Fruit fly (Drosophila melanogaster) whole organism, prepupa: ENCODE data around the gene CG4789.

Experiments used
- Blimp-1 ChIP-seq: fragments of 200-800 bp; sonication (Bioruptor generic); optimal IDR thresholded peaks from 3 replicates; lab custom pipeline; 2017; ENCODE audit warnings: missing biosample characterization, missing genetic modification characterization, mild to moderate bottlenecking, moderate library complexity, missing genetic modification reagents
- CG10631 ChIP-seq: fragments of 200-800 bp; sonication (Bioruptor generic); optimal IDR thresholded peaks from 2 replicates; lab custom pipeline; 2016; ENCODE audit warnings: missing biosample characterization, missing genetic modification characterization
- CG10669 ChIP-seq: fragments of 200-800 bp; sonication (Bioruptor generic); optimal IDR thresholded peaks from 3 replicates; lab custom pipeline; 2018; ENCODE audit warnings: missing biosample characterization, mild to moderate bottlenecking, missing genetic modification characterization, moderate library complexity
- CG11294 ChIP-seq: fragments of 200-800 bp; sonication (Bioruptor generic); IDR thresholded peaks from 2 replicates; pipeline ENCODE4 v1.3.6; 2022; ENCODE audit warnings: missing biosample characterization, missing genetic modification characterization
- CG11762 ChIP-seq: fragments of 200-800 bp; sonication (Bioruptor generic); optimal IDR thresholded peaks from 3 replicates; lab custom pipeline; 2016; ENCODE audit warnings: missing biosample characterization, missing genetic modification characterization; ENCODE audit not compliant: insufficient read depth
- CG15336 ChIP-seq: fragments of 200-800 bp; sonication (Bioruptor generic); IDR thresholded peaks from 2 replicates; pipeline ENCODE4 v1.3.6; 2022; ENCODE audit warnings: missing biosample characterization, missing genetic modification characterization
- CG1621 ChIP-seq: fragments of 200-800 bp; sonication (Bioruptor generic); optimal IDR thresholded peaks from 3 replicates; lab custom pipeline; 2018; ENCODE audit warnings: missing biosample characterization, mild to moderate bottlenecking, missing genetic modification characterization
- CG16779 ChIP-seq: fragments of 200-800 bp; sonication (Bioruptor generic); optimal IDR thresholded peaks from 3 replicates; lab custom pipeline; 2017; ENCODE audit warnings: missing biosample characterization, mild to moderate bottlenecking, missing genetic modification characterization
- CG3032 ChIP-seq: fragments of 200-800 bp; optimal IDR thresholded peaks from 2 replicates; lab custom pipeline; 2019; ENCODE audit warnings: missing biosample characterization, mild to moderate bottlenecking, missing genetic modification characterization, moderate library complexity
- CG34406 ChIP-seq: fragments of 200-800 bp; sonication (Bioruptor generic); optimal IDR thresholded peaks from 3 replicates; lab custom pipeline; 2016; ENCODE audit warnings: missing biosample characterization, missing genetic modification characterization
- CG3919 ChIP-seq: fragments of 200-800 bp; sonication (Bioruptor generic); optimal IDR thresholded peaks from 3 replicates; lab custom pipeline; 2016; ENCODE audit warnings: missing biosample characterization, missing genetic modification characterization
- CG4318 ChIP-seq: fragments of 200-800 bp; sonication (Bioruptor generic); optimal IDR thresholded peaks from 3 replicates; lab custom pipeline; 2017; ENCODE audit warnings: missing biosample characterization, mild to moderate bottlenecking, missing genetic modification characterization
- CG6163 ChIP-seq: fragments of 200-800 bp; sonication (Bioruptor generic); IDR thresholded peaks from 3 replicates; pipeline ENCODE4 v1.3.6; 2022; ENCODE audit warnings: missing biosample characterization, missing genetic modification characterization
- CG6276 ChIP-seq: fragments of 200-800 bp; sonication (Bioruptor generic); optimal IDR thresholded peaks from 2 replicates; lab custom pipeline; 2017; ENCODE audit warnings: missing biosample characterization, mild to moderate bottlenecking, missing genetic modification characterization
- CG6792 ChIP-seq: fragments of 200-800 bp; sonication (Bioruptor generic); optimal IDR thresholded peaks from 3 replicates; lab custom pipeline; 2016; ENCODE audit warnings: missing biosample characterization, missing genetic modification characterization
- CG6808 ChIP-seq: fragments of 200-800 bp; sonication (Bioruptor generic); optimal IDR thresholded peaks from 3 replicates; lab custom pipeline; 2017; ENCODE audit warnings: missing biosample characterization, missing genetic modification characterization, mild to moderate bottlenecking, moderate library complexity, missing genetic modification reagents
- CG6854 ChIP-seq: fragments of 200-800 bp; sonication (Bioruptor generic); optimal IDR thresholded peaks from 2 replicates; lab custom pipeline; 2017; ENCODE audit warnings: missing biosample characterization, mild to moderate bottlenecking, missing genetic modification characterization
- CG7368 ChIP-seq: fragments of 200-800 bp; sonication (Bioruptor generic); optimal IDR thresholded peaks from 3 replicates; lab custom pipeline; 2016; ENCODE audit warnings: missing biosample characterization, missing genetic modification characterization
- CG8119 ChIP-seq: fragments of 200-800 bp; sonication (Bioruptor generic); IDR thresholded peaks from 3 replicates; pipeline ENCODE4 v1.3.6; 2022; ENCODE audit warnings: missing biosample characterization, missing genetic modification characterization
- CG8319 ChIP-seq: fragments of 200-800 bp; sonication (Bioruptor generic); optimal IDR thresholded peaks from 3 replicates; lab custom pipeline; 2016; ENCODE audit warnings: missing biosample characterization, missing genetic modification characterization
- CG8632 ChIP-seq: fragments of 200-800 bp; sonication (Bioruptor generic); optimal IDR thresholded peaks from 3 replicates; lab custom pipeline; 2016; ENCODE audit warnings: missing biosample characterization, missing genetic modification characterization
- Eip75B ChIP-seq: fragments of 200-800 bp; sonication (Bioruptor generic); optimal IDR thresholded peaks from 3 replicates; lab custom pipeline; 2016; ENCODE audit warnings: missing biosample characterization, missing genetic modification characterization
- Eip78C ChIP-seq: fragments of 200-800 bp; sonication (Bioruptor generic); peaks from one replicate; lab custom pipeline; 2016; ENCODE audit warnings: missing biosample characterization, missing genetic modification characterization
- Eip93F ChIP-seq: fragments of 200-800 bp; sonication (Bioruptor generic); optimal IDR thresholded peaks from 2 replicates; lab custom pipeline; 2016; ENCODE audit warnings: missing biosample characterization, mild to moderate bottlenecking, missing genetic modification characterization
- Ets96B ChIP-seq: fragments of 200-800 bp; optimal IDR thresholded peaks from 2 replicates; lab custom pipeline; 2019; ENCODE audit warnings: missing biosample characterization, mild to moderate bottlenecking, missing genetic modification characterization, moderate library complexity
- Gug ChIP-seq: fragments of 200-800 bp; sonication (Bioruptor generic); IDR thresholded peaks from 2 replicates; pipeline ENCODE4 v1.3.6; 2022; ENCODE audit warnings: missing biosample characterization, missing genetic modification characterization
- Hr38 ChIP-seq: sonication (Bioruptor generic); optimal IDR thresholded peaks from 2 replicates; lab custom pipeline; 2016; ENCODE audit warnings: missing biosample characterization, missing genetic modification characterization
- Hr4 ChIP-seq: fragments of 200-800 bp; sonication (Bioruptor generic); optimal IDR thresholded peaks from 3 replicates; lab custom pipeline; 2016; ENCODE audit warnings: missing biosample characterization, missing genetic modification characterization
- Lpt ChIP-seq: fragments of 200-800 bp; sonication (Bioruptor generic); optimal IDR thresholded peaks from 3 replicates; lab custom pipeline; 2016; ENCODE audit warnings: missing biosample characterization, missing genetic modification characterization
- Met ChIP-seq: fragments of 200-800 bp; sonication (Bioruptor generic); optimal IDR thresholded peaks from 3 replicates; lab custom pipeline; 2016; ENCODE audit warnings: missing biosample characterization, missing genetic modification characterization
- Smox ChIP-seq: fragments of 200-800 bp; sonication (Bioruptor generic); optimal IDR thresholded peaks from 3 replicates; lab custom pipeline; 2016; ENCODE audit warnings: missing biosample characterization, missing genetic modification characterization
- Sox102F ChIP-seq: fragments of 200-800 bp; sonication (Bioruptor generic); optimal IDR thresholded peaks from 2 replicates; lab custom pipeline; 2016; ENCODE audit warnings: missing biosample characterization, mild to moderate bottlenecking, missing genetic modification characterization
- Sox14 ChIP-seq: fragments of 200-800 bp; sonication (Bioruptor generic); optimal IDR thresholded peaks from 3 replicates; lab custom pipeline; 2016; ENCODE audit warnings: missing biosample characterization, missing genetic modification characterization
- Sox15 ChIP-seq: fragments of 200-800 bp; sonication (Bioruptor generic); optimal IDR thresholded peaks from 3 replicates; lab custom pipeline; 2016; ENCODE audit warnings: missing biosample characterization, missing genetic modification characterization
- achi ChIP-seq: fragments of 200-800 bp; sonication (Bioruptor generic); optimal IDR thresholded peaks from 3 replicates; lab custom pipeline; 2016; ENCODE audit warnings: missing biosample characterization, missing genetic modification characterization
- dac ChIP-seq: fragments of 200-800 bp; sonication (Bioruptor generic); optimal IDR thresholded peaks from 2 replicates; lab custom pipeline; 2017; ENCODE audit warnings: missing biosample characterization, mild to moderate bottlenecking, missing genetic modification characterization
- dsx ChIP-seq: fragments of 200-800 bp; optimal IDR thresholded peaks from 3 replicates; lab custom pipeline; 2019; ENCODE audit warnings: missing biosample characterization, mild to moderate bottlenecking, missing genetic modification characterization, moderate library complexity; ENCODE audit not compliant: poor library complexity, severe bottlenecking
- eg ChIP-seq: fragments of 200-800 bp; sonication (Bioruptor generic); IDR thresholded peaks from 3 replicates; pipeline ENCODE4 v1.3.6; 2022; ENCODE audit warnings: missing biosample characterization, missing genetic modification characterization
- esn ChIP-seq: fragments of 200-800 bp; sonication (Bioruptor generic); optimal IDR thresholded peaks from 2 replicates; lab custom pipeline; 2016; ENCODE audit warnings: missing biosample characterization, mild to moderate bottlenecking, missing genetic modification characterization, moderate library complexity
- fd59A ChIP-seq: fragments of 200-800 bp; sonication (Bioruptor generic); optimal IDR thresholded peaks from 2 replicates; lab custom pipeline; 2017; ENCODE audit warnings: missing biosample characterization, mild to moderate bottlenecking, missing genetic modification characterization, missing genetic modification reagents
- fd85E ChIP-seq: fragments of 200-800 bp; sonication (Bioruptor generic); optimal IDR thresholded peaks from 3 replicates; lab custom pipeline; 2016; ENCODE audit warnings: missing biosample characterization, missing genetic modification characterization
- fkh ChIP-seq: fragments of 200-800 bp; sonication (Bioruptor generic); optimal IDR thresholded peaks from 3 replicates; lab custom pipeline; 2017; ENCODE audit warnings: missing biosample characterization, mild to moderate bottlenecking, missing genetic modification characterization, moderate library complexity
- lz ChIP-seq: fragments of 200-800 bp; sonication (Bioruptor generic); optimal IDR thresholded peaks from 3 replicates; lab custom pipeline; 2016; ENCODE audit warnings: missing biosample characterization, missing genetic modification characterization
- net ChIP-seq: fragments of 200-800 bp; sonication (Bioruptor generic); optimal IDR thresholded peaks from 3 replicates; lab custom pipeline; 2016; ENCODE audit warnings: missing biosample characterization, missing genetic modification characterization
- pdm3 ChIP-seq: fragments of 200-800 bp; sonication (Bioruptor generic); optimal IDR thresholded peaks from 3 replicates; lab custom pipeline; 2016; ENCODE audit warnings: missing biosample characterization, missing genetic modification characterization
- ss ChIP-seq, 2 experiments: fragments of 200-800 bp; sonication (Bioruptor generic); optimal IDR thresholded peaks; 2 replicates in 1 of 2; 3 replicates in 1 of 2; lab custom pipeline; 2017 to 2018; ENCODE audit warnings: mild to moderate bottlenecking in 2 of 2, missing biosample characterization in 2 of 2, missing genetic modification characterization in 2 of 2, moderate library complexity in 1 of 2
- topi ChIP-seq: fragments of 200-800 bp; sonication (Bioruptor generic); optimal IDR thresholded peaks from 3 replicates; lab custom pipeline; 2016; ENCODE audit warnings: missing biosample characterization, missing genetic modification characterization
- vri ChIP-seq: fragments of 200-800 bp; sonication (Bioruptor generic); optimal IDR thresholded peaks from 3 replicates; lab custom pipeline; 2016; ENCODE audit warnings: missing biosample characterization, mild to moderate bottlenecking, missing genetic modification characterization

Gene CG4789

dm6 chrX:16814351-16814750 is 13.6 kb downstream of the CG4789 start (continued):
- no peak for TF ChIP-seq CG6792
- no peak for TF ChIP-seq CG11762 (GFP tag; lab: Kevin White, UChicago)
- no peak for TF ChIP-seq esn (GFP tag; lab: Kevin White, UChicago)
- no peak for TF ChIP-seq Lpt (GFP tag; lab: Kevin White, UChicago)
- no peak for TF ChIP-seq net (GFP tag; lab: Kevin White, UChicago)
- no peak for TF ChIP-seq dac (GFP tag; lab: Kevin White, UChicago)
- TF ChIP-seq Blimp-1 (GFP tag; lab: Kevin White, UChicago), result no peak
- TF ChIP-seq Ets96B, result peak; percentile 1
- no peak for TF ChIP-seq fd85E (GFP tag; lab: Kevin White, UChicago)
- TF ChIP-seq eg (GFP tag; lab: Robert Waterston, UW), result peak; percentile 40; the same call in 1 of the 3 replicates
- no peak for TF ChIP-seq Gug (GFP tag; lab: Robert Waterston, UW)
- peak; percentile 18 for TF ChIP-seq Hr4 (GFP tag; lab: Kevin White, UChicago)
- peak; percentile 4 for TF ChIP-seq CG7368
- peak; percentile 7 for TF ChIP-seq pdm3 (GFP tag; lab: Kevin White, UChicago)
- TF ChIP-seq Eip93F (GFP tag; lab: Kevin White, UChicago), result no peak
- no peak for TF ChIP-seq CG6854
- no peak for TF ChIP-seq CG8119
- TF ChIP-seq, all 60 proteins: peak for 18

DNA sequence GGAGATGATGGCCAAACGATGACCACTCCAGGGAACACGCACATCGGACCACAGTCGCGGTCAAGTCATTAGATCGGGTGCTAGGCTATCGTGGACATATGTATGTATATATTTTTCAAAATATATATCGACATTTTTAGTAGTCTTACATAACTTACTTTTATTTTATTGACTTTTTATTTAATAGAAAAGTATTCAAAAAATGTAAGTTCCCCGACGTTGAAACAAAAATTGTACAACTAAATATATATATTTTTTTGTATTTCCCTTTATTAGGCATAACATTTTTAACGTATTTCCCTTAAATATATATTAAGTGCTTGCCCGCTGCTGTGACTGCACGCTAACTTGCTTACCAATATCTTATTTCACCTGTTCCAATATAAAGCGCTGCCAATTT is 14.4 kb downstream of the CG4789 start:
- TF ChIP-seq pdm3 (GFP tag; lab: Kevin White, UChicago) (peak; percentile 22), CG4318 (GFP tag; lab: Kevin White, UChicago) (peak; percentile 26), CG7368 (no peak), Met (GFP tag; lab: Kevin White, UChicago) (peak; percentile 10), CG34406 (GFP tag; lab: Kevin White, UChicago) (peak; percentile 1), Blimp-1 (GFP tag; lab: Kevin White, UChicago) (no peak), net (GFP tag; lab: Kevin White, UChicago) (no peak), Eip75B (GFP tag; lab: Kevin White, UChicago) (peak; percentile 15), CG3032 (peak; percentile 43), Lpt (GFP tag; lab: Kevin White, UChicago) (no peak), dac (GFP tag; lab: Kevin White, UChicago) (no peak), CG8632 (GFP tag; lab: Kevin White, UChicago) (no peak), CG11294 (GFP tag; lab: Robert Waterston, UW) (no peak), dsx (peak; percentile 49), CG15336 (peak; percentile 80), Eip78C (GFP tag; lab: Kevin White, UChicago) (peak; percentile 78), Hr38 (GFP tag; lab: Kevin White, UChicago) (no peak), CG6792 (no peak), Sox15 (GFP tag; lab: Kevin White, UChicago) (no peak), Ets96B (peak; percentile 22), CG6808 (peak; percentile 24), Sox14 (GFP tag; lab: Kevin White, UChicago) (no peak), Smox (GFP tag; lab: Kevin White, UChicago) (peak; percentile 1), vri (GFP tag; lab: Kevin White, UChicago) (no peak), ss (GFP tag; optimal IDR thresholded peaks at IDR 0.05; lab: Kevin White, UChicago) (peak; percentile 43 to 48), eg (GFP tag; lab: Robert Waterston, UW) (peak; percentile 68; the same call in 2 of the 3 replicates), lz (GFP tag; lab: Kevin White, UChicago) (no peak), CG11762 (GFP tag; lab: Kevin White, UChicago) (no peak), CG6854 (no peak), CG3919 (GFP tag; lab: Kevin White, UChicago) (peak; percentile 22), CG6276 (GFP tag; lab: Kevin White, UChicago) (peak; percentile 35), fd59A (GFP tag; lab: Kevin White, UChicago) (no peak), CG16779 (tag; lab: Kevin White, UChicago) (no peak), topi (GFP tag; lab: Kevin White, UChicago) (peak; percentile 9), CG10669 (GFP tag; lab: Kevin White, UChicago) (peak; percentile 39), CG8319 (GFP tag; lab: Kevin White, UChicago) (no peak), CG1621 (tag; lab: Kevin White, UChicago) (no peak), fkh (no peak), CG6163 (GFP tag; lab: Robert Waterston, UW) (peak; percentile 59; the same call in 1 of the 3 replicates), CG10631 (GFP tag; lab: Kevin White, UChicago) (peak; percentile 6), Sox102F (GFP tag; lab: Kevin White, UChicago) (no peak), esn (GFP tag; lab: Kevin White, UChicago) (no peak), fd85E (GFP tag; lab: Kevin White, UChicago) (no peak), achi (GFP tag; lab: Kevin White, UChicago) (peak; percentile 25)
